Worm (Caenorhabditis elegans) whole organism, L1 larva: ENCODE results near the gene F12A10.1.
"Not testable (repeated sequence)": the region's sequence is repeated elsewhere in the genome, so short reads cannot be mapped to it uniquely, and the experiment has no call there.

Experiments
- nhr-76 ChIP-seq: sonication (generic microtip); optimal IDR thresholded peaks from 2 replicates; lab custom pipeline; 2017; ENCODE audit warnings: missing biosample characterization, missing genetic modification characterization
- snpc-4 ChIP-seq: fragments of 150-350 bp; optimal IDR thresholded peaks from 2 replicates; lab custom pipeline; 2014; ENCODE audit warnings: missing biosample characterization, missing genetic modification characterization
- unc-62 ChIP-seq: fragments of 150-350 bp; optimal IDR thresholded peaks from 2 replicates; lab custom pipeline; 2014; ENCODE audit warnings: missing biosample characterization, missing genetic modification reagents, missing genetic modification characterization
- ztf-11 ChIP-seq, 2 experiments: sonication (generic microtip); optimal IDR thresholded peaks; 2 replicates each; lab custom pipeline; 2016 to 2017; ENCODE audit warnings: missing genetic modification characterization in 2 of 2, missing biosample characterization in 1 of 2, missing compliant biosample characterization in 1 of 2

DNA sequence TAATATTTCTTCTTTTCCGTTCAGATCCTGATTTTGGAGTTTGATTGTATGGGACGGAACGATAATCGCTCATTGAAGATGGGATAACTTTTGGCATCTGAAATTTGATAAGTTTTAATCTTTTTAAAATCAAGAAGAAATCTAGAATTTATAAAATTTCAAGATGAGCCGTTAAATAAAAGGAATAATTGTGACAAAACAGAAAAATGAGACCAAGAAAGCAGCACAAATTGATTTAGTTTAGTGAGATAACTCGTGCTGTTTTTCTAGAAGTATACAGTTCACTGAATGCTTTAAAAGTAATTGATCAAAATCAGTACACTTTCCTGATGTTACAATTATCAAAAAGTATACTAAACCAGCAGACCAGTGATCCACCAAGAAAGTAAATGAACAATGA is 43.8 kb downstream of the F12A10.1 start, which contains the start of gene hlh-27:
- not testable (repeated sequence) for TF ChIP-seq unc-62 (GFP tag; lab: Kevin White, UChicago); nhr-76 (tag; lab: Kevin White, UChicago); snpc-4 (tag; lab: Kevin White, UChicago); ztf-11 (tag; optimal IDR thresholded peaks at IDR 0.05; lab: Kevin White, UChicago)
